Fruit fly (Drosophila melanogaster): Measurements from ENCODE around the gene SNF4Agamma.

Gene SNF4Agamma

dm6 chr3R:21107907-21108591, 32.5 kb upstream of the SNF4Agamma start, which contains the start of the genes Sec15 and rtet (continued):
- TF ChIP-seq CG13894 (tag; optimal IDR thresholded peaks at IDR 0.05) (no peak), CG2116 (GFP tag; optimal IDR thresholded peaks at IDR 0.05) (peak; percentile 70), Stat92E (GFP tag; optimal IDR thresholded peaks at IDR 0.05) (no peak), Max (GFP tag; optimal IDR thresholded peaks at IDR 0.05) (peak; percentile 52), bab2 (GFP tag; optimal IDR thresholded peaks at IDR 0.05) (peak; percentile 28), CG14860 (GFP tag; IDR thresholded peaks at IDR 0.05; ENCODE audit: partially characterized antibody) (peak; percentile 43; the same call in 2 of the 3 replicates), Dref (GFP tag; IDR thresholded peaks at IDR 0.05) (peak; percentile 71), HmgZ (tag; optimal IDR thresholded peaks at IDR 0.05) (peak; percentile 64), maf-S (GFP tag; optimal IDR thresholded peaks at IDR 0.05) (no peak), Sry-δ (GFP tag; optimal IDR thresholded peaks at IDR 0.05) (peak; percentile 22), CG13775 (GFP tag; optimal IDR thresholded peaks at IDR 0.05) (peak; percentile 88), tna (GFP tag; IDR thresholded peaks at IDR 0.05; ENCODE audit: partially characterized antibody) (peak; percentile 24), Dp (GFP tag; optimal IDR thresholded peaks at IDR 0.05) (peak; percentile 80), az2 (GFP tag; optimal IDR thresholded peaks at IDR 0.05) (peak; percentile 33), row (GFP tag; IDR thresholded peaks at IDR 0.05) (peak; percentile 53; the same call in 2 of the 3 replicates), CG10654 (GFP tag; optimal IDR thresholded peaks at IDR 0.05) (peak; percentile 40), CG8089 (GFP tag; optimal IDR thresholded peaks at IDR 0.05) (peak; percentile 17), CG14441 (GFP tag; IDR thresholded peaks at IDR 0.05) (peak; percentile 58), Hmr (GFP tag; optimal IDR thresholded peaks at IDR 0.05) (peak; percentile 46), fu2 (GFP tag; optimal IDR thresholded peaks at IDR 0.05) (peak; percentile 5), chinmo (GFP tag; IDR thresholded peaks at IDR 0.05; ENCODE audit: partially characterized antibody) (0 out of 4 replicates have a peak, but pooled peaks have one; percentile 30), CG33557 (GFP tag; optimal IDR thresholded peaks at IDR 0.05) (peak; percentile 44), cg (GFP tag; optimal IDR thresholded peaks at IDR 0.05) (no peak), twi (tag; optimal IDR thresholded peaks at IDR 0.05) (peak; percentile 47), CG17802 (tag; optimal IDR thresholded peaks at IDR 0.05) (peak; percentile 49), exex (tag; optimal IDR thresholded peaks at IDR 0.05) (peak; percentile 66), Myb (GFP tag; optimal IDR thresholded peaks at IDR 0.05) (peak; percentile 34), Lim3 (GFP tag; IDR thresholded peaks at IDR 0.05) (no peak), NfI (GFP tag; optimal IDR thresholded peaks at IDR 0.05) (peak; percentile 73), lmd (GFP tag; IDR thresholded peaks at IDR 0.05) (peak; percentile 67), gcm (GFP tag; optimal IDR thresholded peaks at IDR 0.05) (no peak), nerfin-2 (GFP tag; IDR thresholded peaks at IDR 0.05; ENCODE audit: partially characterized antibody) (peak; percentile 66), CG12104 (GFP tag; optimal IDR thresholded peaks at IDR 0.05) (peak; percentile 21), Ets97D (GFP tag; optimal IDR thresholded peaks at IDR 0.05) (peak; percentile 17), Fer3 (tag; optimal IDR thresholded peaks at IDR 0.05) (peak; percentile 50), CG7556 (GFP tag; optimal IDR thresholded peaks at IDR 0.05) (peak; percentile 17), CG1024 (GFP tag; IDR thresholded peaks at IDR 0.05) (peak; percentile 48; the same call in 1 of the 2 replicates), Jarid2 (GFP tag; optimal IDR thresholded peaks at IDR 0.05) (no peak), scrt (GFP tag; optimal IDR thresholded peaks at IDR 0.05) (peak; percentile 97), CG2712 (tag; optimal IDR thresholded peaks at IDR 0.05) (peak; percentile 72), phol (tag; optimal IDR thresholded peaks at IDR 0.05) (peak; percentile 91), sd (tag; optimal IDR thresholded peaks at IDR 0.05) (peak; percentile 92), CG15601 (tag; optimal IDR thresholded peaks at IDR 0.05) (peak; percentile 70), Atf6 (GFP tag; IDR thresholded peaks at IDR 0.05) (peak; percentile 45; the same call in 1 of the 2 replicates), CG18764 (GFP tag; optimal IDR thresholded peaks at IDR 0.05) (peak; percentile 78), CG15011 (GFP tag; optimal IDR thresholded peaks at IDR 0.05) (no peak), sr (GFP tag; IDR thresholded peaks at IDR 0.05) (0 out of 3 replicates have a peak, but pooled peaks have one; percentile 22), stc (GFP tag; IDR thresholded peaks at IDR 0.05) (peak; percentile 56)
